Fruit fly (Drosophila melanogaster): ENCODE results near the gene CG31705.

CG31705 gene

DNA sequence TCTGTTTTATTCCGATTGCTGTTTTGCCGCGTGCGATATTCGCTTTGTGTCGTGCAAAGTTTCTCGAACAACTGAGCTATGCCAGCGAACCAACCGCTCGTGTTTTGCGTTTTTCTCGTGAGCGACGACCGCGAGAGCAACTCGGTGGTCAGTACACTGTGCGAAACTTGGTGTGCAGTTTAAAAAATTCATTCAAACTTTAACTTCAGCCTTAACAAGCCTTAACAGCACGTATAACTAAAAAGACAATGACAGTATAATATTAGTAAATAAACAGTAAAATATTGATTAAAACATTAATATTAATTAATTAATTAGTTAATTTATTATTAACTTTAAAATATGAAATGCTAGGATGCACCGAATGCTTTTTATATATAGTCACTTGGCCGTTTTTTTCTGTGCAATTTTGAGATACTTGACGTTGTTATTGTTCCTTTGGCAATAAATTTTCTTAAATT is at the start of gene CG31705 (continued):
- no peak for TF ChIP-seq Hr78 (GFP tag; optimal IDR thresholded peaks at IDR 0.05)
- TF ChIP-seq Mad (GFP tag; optimal IDR thresholded peaks at IDR 0.05) = no peak
- no peak for TF ChIP-seq CG9609 (GFP tag; optimal IDR thresholded peaks at IDR 0.05)
- TF ChIP-seq TFAM (GFP tag; optimal IDR thresholded peaks at IDR 0.05) = no peak
- TF ChIP-seq CG6683 (GFP tag; optimal IDR thresholded peaks at IDR 0.05) = no peak
- TF ChIP-seq CG11504 (tag; optimal IDR thresholded peaks at IDR 0.05) = peak; percentile 72
- TF ChIP-seq CG10366 (GFP tag; IDR thresholded peaks at IDR 0.05) = no peak
- no peak for TF ChIP-seq CG11093 (GFP tag; IDR thresholded peaks at IDR 0.05)
- TF ChIP-seq sens (GFP tag) = peak; percentile 63
- no peak for TF ChIP-seq Fer1 (GFP tag; optimal IDR thresholded peaks at IDR 0.05)
- TF ChIP-seq tio (GFP tag; optimal IDR thresholded peaks at IDR 0.05) = peak; percentile 42
- no peak for TF ChIP-seq br (optimal IDR thresholded peaks at IDR 0.05)
- peak; percentile 50 for TF ChIP-seq CG12659 (GFP tag; optimal IDR thresholded peaks at IDR 0.05)
- no peak for TF ChIP-seq CG32767 (GFP tag; IDR thresholded peaks at IDR 0.05)
- TF ChIP-seq MESR4 (GFP tag; optimal IDR thresholded peaks at IDR 0.05) = no peak
- no peak for TF ChIP-seq CG12942 (GFP tag; optimal IDR thresholded peaks at IDR 0.05)
- no peak for TF ChIP-seq CG33213 (GFP tag; optimal IDR thresholded peaks at IDR 0.05)
- TF ChIP-seq al (GFP tag; IDR thresholded peaks at IDR 0.05) = no peak; the same call in 1 of the 2 replicates
- TF ChIP-seq bab2 (GFP tag; optimal IDR thresholded peaks at IDR 0.05) = no peak
- peak; percentile 95 for TF ChIP-seq Ets65A (GFP tag)
- no peak for TF ChIP-seq fd64A (GFP tag; optimal IDR thresholded peaks at IDR 0.05)
- peak; percentile 52 for TF ChIP-seq unpg (GFP tag; optimal IDR thresholded peaks at IDR 0.05)
- TF ChIP-seq Hr51 (GFP tag; optimal IDR thresholded peaks at IDR 0.05) = peak in 1 of 2 experiments; percentile 53
- TF ChIP-seq Mrtf (GFP tag; IDR thresholded peaks at IDR 0.05) = no peak
- peak; percentile 48 for TF ChIP-seq lab (GFP tag; optimal IDR thresholded peaks at IDR 0.05)
- TF ChIP-seq Eip74EF (GFP tag; optimal IDR thresholded peaks at IDR 0.05) = no peak
- TF ChIP-seq row (GFP tag; IDR thresholded peaks at IDR 0.05) = peak; percentile 61; the same call in 2 of the 3 replicates
- TF ChIP-seq BEAF-32 (GFP tag; optimal IDR thresholded peaks at IDR 0.05) = no peak
- TF ChIP-seq pho (GFP tag; optimal IDR thresholded peaks at IDR 0.05) = no peak
- TF ChIP-seq tx (GFP tag; optimal IDR thresholded peaks at IDR 0.05) = no peak
- TF ChIP-seq danr (GFP tag; IDR thresholded peaks at IDR 0.05) = no peak
- TF ChIP-seq CG3163 (GFP tag; optimal IDR thresholded peaks at IDR 0.05) = no peak
- no peak for TF ChIP-seq Pdp1 (GFP tag; optimal IDR thresholded peaks at IDR 0.05)
- no peak for TF ChIP-seq CG13624 (GFP tag; optimal IDR thresholded peaks at IDR 0.05)
- peak; percentile 25 for TF ChIP-seq CG10267 (tag; optimal IDR thresholded peaks at IDR 0.05)
- TF ChIP-seq CG15479 (GFP tag; optimal IDR thresholded peaks at IDR 0.05) = no peak
- TF ChIP-seq Atf-2 (GFP tag; optimal IDR thresholded peaks at IDR 0.05) = no peak
- no peak; the same call in 1 of the 2 replicates for TF ChIP-seq wdn (GFP tag; IDR thresholded peaks at IDR 0.05)
- TF ChIP-seq CG4328 (GFP tag; optimal IDR thresholded peaks at IDR 0.05) = no peak
- TF ChIP-seq CG18476 (GFP tag; optimal IDR thresholded peaks at IDR 0.05) = no peak
- peak; percentile 5; the same call in 1 of the 2 replicates for TF ChIP-seq CG31224 (GFP tag; IDR thresholded peaks at IDR 0.05)
- TF ChIP-seq Bdp1 (GFP tag; optimal IDR thresholded peaks at IDR 0.05) = no peak
- no peak for TF ChIP-seq CG5180 (GFP tag; optimal IDR thresholded peaks at IDR 0.05)
- TF ChIP-seq CG2712 (tag; optimal IDR thresholded peaks at IDR 0.05) = no peak
- no peak for TF ChIP-seq ERR (GFP tag; optimal IDR thresholded peaks at IDR 0.05)
- no peak for TF ChIP-seq mirr (GFP tag; optimal IDR thresholded peaks at IDR 0.05)
- no peak for TF ChIP-seq CG8290 (GFP tag; optimal IDR thresholded peaks at IDR 0.05)
- no peak for TF ChIP-seq CG8290 (tag; optimal IDR thresholded peaks at IDR 0.05)
- TF ChIP-seq psq (GFP tag; optimal IDR thresholded peaks at IDR 0.05) = no peak
- TF ChIP-seq Chrac-16 (GFP tag; optimal IDR thresholded peaks at IDR 0.05) = no peak
- TF ChIP-seq Scr (GFP tag; IDR thresholded peaks at IDR 0.05; ENCODE audit: partially characterized antibody) = no peak

Data from whole organism, embryonic.